Worm (Caenorhabditis elegans): Measurements from ENCODE around the gene srh-89.

DNA sequence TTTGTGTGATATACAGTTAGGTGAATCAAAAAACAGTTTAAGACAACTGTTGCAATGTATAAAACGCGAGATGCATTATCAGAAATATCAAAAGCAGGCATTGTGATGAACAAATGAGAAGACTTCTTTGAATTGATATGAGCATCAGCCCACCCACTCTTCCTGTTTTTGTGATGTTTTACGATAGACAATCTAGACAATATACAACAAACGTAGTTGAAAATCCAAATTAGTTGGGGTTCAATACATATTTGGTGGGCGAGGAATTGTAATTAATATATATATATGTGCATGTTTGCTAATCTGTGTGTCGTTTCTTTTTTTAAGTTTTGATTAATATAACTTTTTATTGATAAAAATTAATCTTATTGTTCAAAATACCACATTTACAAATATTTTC lies 8.2 kb upstream of the srh-89 start, which contains the start of gene str-28:
- no peak for TF ChIP-seq nhr-6 (tag; optimal IDR thresholded peaks at IDR 0.05)
- TF ChIP-seq peb-1 (tag; optimal IDR thresholded peaks at IDR 0.05): no peak
- TF ChIP-seq R02D3.7 (tag; optimal IDR thresholded peaks at IDR 0.05): no peak
- TF ChIP-seq dmd-4 (tag; optimal IDR thresholded peaks at IDR 0.05): no peak
- no peak for TF ChIP-seq unc-62 (GFP tag; optimal IDR thresholded peaks at IDR 0.05)
- no peak for TF ChIP-seq nhr-237 (tag; optimal IDR thresholded peaks at IDR 0.05)
- TF ChIP-seq ztf-4 (tag; optimal IDR thresholded peaks at IDR 0.05): no peak
- TF ChIP-seq mdl-1 (tag; optimal IDR thresholded peaks at IDR 0.05): no peak
- no peak for TF ChIP-seq ama-1 (optimal IDR thresholded peaks at IDR 0.05)
- no peak for TF ChIP-seq unc-55 (GFP tag; optimal IDR thresholded peaks at IDR 0.05)
- no peak for TF ChIP-seq nhr-77 (tag; optimal IDR thresholded peaks at IDR 0.05)
